Worm (Caenorhabditis elegans): ENCODE data around the gene srw-119.

DNA sequence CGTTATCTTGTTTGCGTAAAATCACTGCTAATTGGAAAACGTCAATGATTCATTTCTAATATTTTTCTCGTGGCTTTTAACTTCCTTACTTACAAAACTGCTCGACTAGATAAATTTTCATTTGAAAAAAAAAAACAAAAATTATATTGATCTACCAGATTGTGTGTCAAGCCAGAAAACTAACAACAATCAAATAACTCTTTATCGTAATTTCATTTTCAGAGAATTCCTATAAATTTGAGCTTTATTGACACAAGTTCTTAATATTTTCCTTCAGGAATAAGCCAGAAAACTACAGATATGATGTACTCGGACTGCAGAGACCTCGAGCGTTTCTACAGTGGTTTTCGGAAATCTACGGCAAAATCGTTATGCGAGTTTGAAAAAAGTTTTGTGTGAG lies 23.3 kb downstream of the srw-119 start, which contains the start of gene srw-124:
- no peak for TF ChIP-seq dpl-1 (GFP tag; optimal IDR thresholded peaks at IDR 0.05)
- no peak for TF ChIP-seq pqm-1 (tag; optimal IDR thresholded peaks at IDR 0.05)
- TF ChIP-seq unc-130 (tag; optimal IDR thresholded peaks at IDR 0.05), result no peak
- no peak for TF ChIP-seq efl-1 (optimal IDR thresholded peaks at IDR 0.05)
- no peak for TF ChIP-seq efl-1 (GFP tag; optimal IDR thresholded peaks at IDR 0.05 in 1 of 2)
- no peak for TF ChIP-seq nhr-19 (GFP tag; conservative IDR thresholded peaks at IDR 0.05)
- TF ChIP-seq zag-1 (tag; optimal IDR thresholded peaks at IDR 0.05), result no peak
- TF ChIP-seq ztf-11 (tag; optimal IDR thresholded peaks at IDR 0.05), result no peak
- no peak for TF ChIP-seq blmp-1 (tag; optimal IDR thresholded peaks at IDR 0.05)
- no peak for TF ChIP-seq nhr-12 (tag; optimal IDR thresholded peaks at IDR 0.05)
- no peak for TF ChIP-seq alr-1 (tag; optimal IDR thresholded peaks at IDR 0.05; ENCODE audit: borderline replicate concordance)
- TF ChIP-seq lin-15B (tag; optimal IDR thresholded peaks at IDR 0.05), result no peak
